Worm (Caenorhabditis elegans) whole organism, L4/young adult: ENCODE results near the gene mig-10.

Source experiments
- W03F9.2 ChIP-seq: fragments of 150-350 bp; optimal IDR thresholded peaks from 2 replicates; lab custom pipeline; 2014; ENCODE audit warnings: missing biosample characterization, missing genetic modification characterization
- dao-5 ChIP-seq: sonication (generic microtip); optimal IDR thresholded peaks from 2 replicates; lab custom pipeline; 2016; ENCODE audit warnings: missing genotype, missing genetic modification characterization, moderate library complexity, missing compliant biosample characterization
- him-1 ChIP-seq: sonication (generic microtip); optimal IDR thresholded peaks from 2 replicates; lab custom pipeline; 2016; ENCODE audit warnings: missing genotype, missing genetic modification reagents, missing genetic modification characterization, missing compliant biosample characterization

DNA sequence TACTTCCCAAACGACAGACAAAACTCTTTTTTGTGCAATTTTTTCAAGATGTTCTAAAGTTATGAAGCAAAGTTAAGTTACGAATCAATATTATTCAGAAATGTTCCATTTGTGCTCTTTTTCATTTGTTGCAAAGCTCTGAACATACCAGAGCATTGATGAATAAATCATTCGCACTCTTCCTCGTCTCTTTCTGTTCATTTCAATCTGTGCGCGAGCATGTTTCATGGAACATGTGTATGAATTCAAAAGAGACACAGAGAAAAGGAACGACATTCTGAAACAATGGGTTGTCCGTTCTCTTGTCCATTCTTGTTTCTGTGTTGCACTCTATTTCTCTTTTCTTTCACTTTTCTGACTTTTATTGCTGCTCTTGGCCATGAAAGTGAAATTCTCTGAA, 1.5 kb downstream of the mig-10 start:
- TF ChIP-seq dao-5 (tag; lab: Kevin White, UChicago) (no peak), W03F9.2 (tag; lab: Kevin White, UChicago) (no peak), him-1 (tag; lab: Kevin White, UChicago) (no peak)
